Worm (Caenorhabditis elegans) whole organism, L2 larva: Measurements from ENCODE around the gene srx-128.

Source experiments
- F13H6.1 ChIP-seq: sonication (generic microtip); optimal IDR thresholded peaks from 2 replicates; lab custom pipeline; 2016; ENCODE audit warnings: missing genetic modification characterization, missing compliant biosample characterization
- Y55F3AM.14 ChIP-seq: fragments of 200-800 bp; sonication (Bioruptor generic); optimal IDR thresholded peaks from 2 replicates; lab custom pipeline; 2018; ENCODE audit warnings: mild to moderate bottlenecking, missing genetic modification characterization, missing compliant biosample characterization
- alr-1 ChIP-seq: fragments of 150-350 bp; optimal IDR thresholded peaks from 2 replicates; lab custom pipeline; 2014; ENCODE audit warnings: missing biosample characterization, missing genetic modification characterization
- aly-2 ChIP-seq: fragments of 150-350 bp; optimal IDR thresholded peaks from 2 replicates; lab custom pipeline; 2014; ENCODE audit warnings: missing biosample characterization, missing genetic modification characterization
- ama-1 ChIP-seq: fragments of 150-350 bp; optimal IDR thresholded peaks from 2 replicates; lab custom pipeline; 2018; ENCODE audit warnings: inconsistent platforms
- blmp-1 ChIP-seq: sonication (generic microtip); optimal IDR thresholded peaks from 2 replicates; lab custom pipeline; 2017; ENCODE audit warnings: missing genetic modification characterization, mild to moderate bottlenecking, missing compliant biosample characterization, antibody characterized with exemption, moderate library complexity; ENCODE audit not compliant: insufficient read depth
- ceh-16 ChIP-seq: fragments of 150-350 bp; optimal IDR thresholded peaks from 2 replicates; lab custom pipeline; 2014; ENCODE audit warnings: missing biosample characterization, missing genetic modification characterization
- ceh-82 ChIP-seq: fragments of 150-350 bp; optimal IDR thresholded peaks from 2 replicates; lab custom pipeline; 2014; ENCODE audit warnings: missing biosample characterization, missing genetic modification characterization
- crh-2 ChIP-seq: sonication (generic microtip); optimal IDR thresholded peaks from 2 replicates; lab custom pipeline; 2017; ENCODE audit warnings: missing biosample characterization, missing genetic modification characterization
- dmd-4 ChIP-seq: sonication (generic microtip); optimal IDR thresholded peaks from 2 replicates; lab custom pipeline; 2017; ENCODE audit warnings: missing biosample characterization, missing genetic modification characterization
- egl-27 ChIP-seq: sonication (generic microtip); optimal IDR thresholded peaks from 3 replicates; lab custom pipeline; 2017; ENCODE audit warnings: missing biosample characterization, missing genetic modification reagents, missing genetic modification characterization
- elt-1 ChIP-seq: fragments of 150-350 bp; optimal IDR thresholded peaks from 2 replicates; lab custom pipeline; 2014; ENCODE audit warnings: missing biosample characterization, missing genetic modification characterization
- elt-3 ChIP-seq: sonication (generic microtip); optimal IDR thresholded peaks from 2 replicates; lab custom pipeline; 2017; ENCODE audit warnings: missing biosample characterization, missing genetic modification characterization
- fos-1 ChIP-seq: fragments of 150-350 bp; optimal IDR thresholded peaks from 2 replicates; lab custom pipeline; 2014; ENCODE audit warnings: missing biosample characterization, missing genetic modification characterization
- gmeb-1 ChIP-seq: fragments of 150-350 bp; optimal IDR thresholded peaks from 2 replicates; lab custom pipeline; 2014; ENCODE audit warnings: missing biosample characterization, missing genetic modification characterization
- lin-11 ChIP-seq: fragments of 150-350 bp; sonication (generic microtip); optimal IDR thresholded peaks from 2 replicates; lab custom pipeline; 2014; ENCODE audit warnings: missing biosample characterization, missing genetic modification characterization, inconsistent platforms, mixed read lengths
- lin-13 ChIP-seq: fragments of 150-350 bp; optimal IDR thresholded peaks from 2 replicates; lab custom pipeline; 2014; ENCODE audit warnings: missing biosample characterization, missing genetic modification reagents, missing genetic modification characterization
- lin-39 ChIP-seq: fragments of 150-350 bp; optimal IDR thresholded peaks from 2 replicates; lab custom pipeline; 2014; ENCODE audit warnings: missing biosample characterization, missing genetic modification reagents, missing genetic modification characterization
- lsy-2 ChIP-seq, 2 experiments: fragments of 150-350 bp in 1 of 2; sonication (generic microtip) in 1 of 2; optimal IDR thresholded peaks; 2 replicates each; lab custom pipeline; 2014 to 2017; ENCODE audit warnings: missing biosample characterization in 2 of 2, missing genetic modification characterization in 2 of 2
- mab-5 ChIP-seq: fragments of 150-350 bp; optimal IDR thresholded peaks from 2 replicates; lab custom pipeline; 2014; ENCODE audit warnings: missing biosample characterization, missing genetic modification characterization
- mbf-1 ChIP-seq: sonication (generic microtip); optimal IDR thresholded peaks from 2 replicates; lab custom pipeline; 2017; ENCODE audit warnings: missing biosample characterization, missing genetic modification characterization
- nhr-10 ChIP-seq: sonication (generic microtip); optimal IDR thresholded peaks from 2 replicates; lab custom pipeline; 2017; ENCODE audit warnings: missing biosample characterization, missing genetic modification characterization
- nhr-11 ChIP-seq: fragments of 150-350 bp; optimal IDR thresholded peaks from 2 replicates; lab custom pipeline; 2014; ENCODE audit warnings: missing biosample characterization, missing genetic modification characterization
- nhr-12 ChIP-seq: fragments of 150-350 bp; optimal IDR thresholded peaks from 2 replicates; lab custom pipeline; 2014; ENCODE audit warnings: missing biosample characterization, missing genetic modification characterization
- nhr-129 ChIP-seq: fragments of 150-350 bp; optimal IDR thresholded peaks from 2 replicates; lab custom pipeline; 2014; ENCODE audit warnings: missing biosample characterization, missing genetic modification characterization
- nhr-21 ChIP-seq: fragments of 150-350 bp; optimal IDR thresholded peaks from 2 replicates; lab custom pipeline; 2014; ENCODE audit warnings: missing biosample characterization, missing genetic modification characterization
- nhr-23 ChIP-seq: fragments of 150-350 bp; optimal IDR thresholded peaks from 2 replicates; lab custom pipeline; 2014; ENCODE audit warnings: missing biosample characterization, missing genetic modification reagents, missing genetic modification characterization
- nhr-25 ChIP-seq: fragments of 150-350 bp; sonication (generic microtip); optimal IDR thresholded peaks from 3 replicates; lab custom pipeline; 2014; ENCODE audit warnings: missing biosample characterization, missing genetic modification characterization
- nhr-77 ChIP-seq: fragments of 150-350 bp; optimal IDR thresholded peaks from 2 replicates; lab custom pipeline; 2014; ENCODE audit warnings: missing biosample characterization, missing genetic modification characterization
- peb-1 ChIP-seq: fragments of 150-350 bp; optimal IDR thresholded peaks from 2 replicates; lab custom pipeline; 2014; ENCODE audit warnings: missing biosample characterization, missing genetic modification characterization
- sem-4 ChIP-seq: fragments of 150-350 bp; optimal IDR thresholded peaks from 2 replicates; lab custom pipeline; 2014; ENCODE audit warnings: missing biosample characterization, missing genetic modification reagents, missing genetic modification characterization
- skn-1 ChIP-seq: sonication (generic microtip); optimal IDR thresholded peaks from 2 replicates; lab custom pipeline; 2017; ENCODE audit warnings: missing biosample characterization, missing genetic modification characterization
- sma-3 ChIP-seq: sonication (generic microtip); optimal IDR thresholded peaks from 2 replicates; lab custom pipeline; 2016; ENCODE audit warnings: missing genetic modification reagents, missing genetic modification characterization, missing compliant biosample characterization
- sma-9 ChIP-seq, 2 experiments: fragments of 150-350 bp in 1 of 2; sonication (generic microtip) in 1 of 2; optimal IDR thresholded peaks; 2 replicates each; lab custom pipeline; 2014 to 2016; ENCODE audit warnings: missing genetic modification characterization in 2 of 2, mild to moderate bottlenecking in 1 of 2, missing biosample characterization in 1 of 2, missing compliant biosample characterization in 1 of 2, missing genetic modification reagents in 1 of 2, moderate library complexity in 1 of 2
- snpc-4 ChIP-seq: fragments of 150-350 bp; optimal IDR thresholded peaks from 2 replicates; lab custom pipeline; 2014; ENCODE audit warnings: missing biosample characterization, missing genetic modification characterization
- unc-55 ChIP-seq: fragments of 150-350 bp; sonication (generic microtip); optimal IDR thresholded peaks from 3 replicates; lab custom pipeline; 2014; ENCODE audit warnings: missing biosample characterization, missing genetic modification reagents, missing genetic modification characterization
- unc-62 ChIP-seq: fragments of 150-350 bp; optimal IDR thresholded peaks from 2 replicates; lab custom pipeline; 2014; ENCODE audit warnings: missing biosample characterization, missing genetic modification reagents, missing genetic modification characterization
- zag-1 ChIP-seq: fragments of 150-350 bp; optimal IDR thresholded peaks from 2 replicates; lab custom pipeline; 2014; ENCODE audit warnings: missing biosample characterization, missing genetic modification characterization
- ztf-1 ChIP-seq: fragments of 200-800 bp; sonication (Bioruptor generic); conservative IDR thresholded peaks from 2 replicates; pipeline ENCODE4 v1.3.6; 2022; ENCODE audit warnings: missing genetic modification characterization, missing compliant biosample characterization
- ztf-11 ChIP-seq: sonication (generic microtip); optimal IDR thresholded peaks from 2 replicates; lab custom pipeline; 2017; ENCODE audit warnings: missing biosample characterization, missing genetic modification characterization

srx-128 gene

DNA sequence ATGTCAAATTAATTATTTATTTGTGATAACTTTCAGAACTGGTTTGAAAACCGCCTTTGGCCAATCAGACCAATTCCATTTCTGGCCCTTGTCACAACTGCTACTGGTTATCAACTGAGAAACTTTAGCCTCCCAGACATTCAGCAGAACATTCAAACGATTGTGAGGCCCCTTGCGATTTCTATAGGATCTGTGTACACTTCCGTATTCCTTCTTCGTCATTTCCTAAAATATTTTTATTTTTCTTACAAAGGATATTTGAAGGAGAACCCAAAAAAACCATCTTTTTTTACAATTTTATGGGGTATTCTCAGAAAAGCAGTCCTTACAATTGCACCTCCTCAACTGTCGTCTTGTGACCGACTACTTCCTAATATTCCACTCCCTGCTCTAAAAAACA, 36.0 kb downstream of the srx-128 start:
- TF ChIP-seq ama-1 (lab: Kevin White, UChicago) (no peak), sma-3 (no peak), lin-13 (no peak), nhr-23 (no peak), F13H6.1 (no peak), gmeb-1 (tag; lab: Kevin White, UChicago) (no peak), lin-11 (tag; lab: Kevin White, UChicago) (no peak), zag-1 (tag; lab: Kevin White, UChicago) (no peak), mab-5 (no peak), skn-1 (no peak), snpc-4 (tag; lab: Kevin White, UChicago) (no peak), lin-39 (no peak), mbf-1 (tag; lab: Kevin White, UChicago) (no peak), ceh-16 (no peak), dmd-4 (tag; lab: Kevin White, UChicago) (no peak), ztf-11 (tag; lab: Kevin White, UChicago) (no peak), ceh-82 (tag; lab: Kevin White, UChicago) (no peak)
- TF ChIP-seq, all 48 proteins: peak for 0

DNA sequence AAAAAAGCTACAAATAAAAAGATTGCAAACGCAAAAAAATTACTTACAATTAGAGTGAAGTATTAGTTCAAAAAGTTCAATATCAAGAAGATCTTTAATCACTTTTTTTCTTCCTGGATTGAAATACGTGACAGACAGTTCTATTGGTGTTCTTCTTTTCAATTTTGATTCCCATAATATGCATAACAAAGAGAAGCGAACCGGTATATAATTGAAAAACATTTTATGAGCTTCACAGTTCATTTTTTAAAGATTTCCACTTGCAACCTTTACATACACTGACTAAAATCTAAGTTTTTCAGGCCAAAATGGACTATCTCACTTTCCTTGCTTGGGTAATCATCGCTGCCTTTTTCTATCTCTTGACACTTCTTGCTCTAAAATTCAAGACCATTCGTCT, 39.3 kb downstream of the srx-128 start, which contains the start of gene T22G5.1:
Gene T22G5.1 (plus strand): TSS at position 301 of the 400 bp plus-strand sequence.
- TF ChIP-seq F13H6.1 (no peak), lsy-2 (tag; optimal IDR thresholded peaks at IDR 0.05; lab: Kevin White, UChicago) (no peak), sem-4 (tag; lab: Kevin White, UChicago) (no peak), nhr-12 (no peak), unc-62 (GFP tag; lab: Kevin White, UChicago) (no peak), alr-1 (no peak), nhr-23 (no peak), skn-1 (no peak), ama-1 (lab: Kevin White, UChicago) (no peak), nhr-129 (tag; lab: Kevin White, UChicago) (no peak), unc-55 (GFP tag; lab: Kevin White, UChicago) (no peak), zag-1 (tag; lab: Kevin White, UChicago) (no peak)

DNA sequence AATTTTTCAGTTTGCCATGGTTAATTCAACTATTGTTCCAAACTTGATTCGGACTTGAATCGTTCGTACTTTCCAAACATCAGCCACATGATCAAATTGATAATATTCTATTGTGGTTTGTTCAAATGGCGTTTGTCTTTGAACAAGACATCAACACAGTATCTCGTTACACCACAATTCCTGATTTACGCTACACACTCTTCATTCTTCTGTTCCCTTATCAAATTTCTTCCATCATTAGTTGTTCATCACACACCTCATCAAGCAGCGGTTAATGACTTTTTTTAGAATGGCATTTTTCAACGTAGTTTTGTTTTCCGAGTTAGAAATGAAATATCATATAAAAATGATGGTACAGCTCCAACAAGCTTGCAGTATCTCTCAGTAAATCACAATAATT, 41.0 kb downstream of the srx-128 start:
- TF ChIP-seq aly-2 (tag; lab: Kevin White, UChicago), result no peak
- no peak for TF ChIP-seq alr-1
- TF ChIP-seq peb-1 (tag; lab: Kevin White, UChicago), result no peak
- no peak for TF ChIP-seq skn-1
- peak; percentile 25 for TF ChIP-seq sma-3
- TF ChIP-seq Y55F3AM.14 (GFP tag; lab: Kevin White, UChicago), result no peak
- TF ChIP-seq unc-62 (GFP tag; lab: Kevin White, UChicago), result no peak
- TF ChIP-seq egl-27 (tag; lab: Kevin White, UChicago), result no peak
- peak; percentile 71 for TF ChIP-seq sma-9 (GFP tag; optimal IDR thresholded peaks at IDR 0.05; lab: Kevin White, UChicago)
- TF ChIP-seq sma-9 (tag; optimal IDR thresholded peaks at IDR 0.05; lab: Kevin White, UChicago), result no peak
- TF ChIP-seq nhr-11 (tag; lab: Kevin White, UChicago), result no peak
- peak; percentile 63 for TF ChIP-seq fos-1 (tag; lab: Kevin White, UChicago)
- TF ChIP-seq elt-3, result no peak
- no peak for TF ChIP-seq blmp-1 (tag; lab: Kevin White, UChicago)
- peak; percentile 30 for TF ChIP-seq nhr-25
- TF ChIP-seq nhr-21 (tag; lab: Kevin White, UChicago), result no peak
- TF ChIP-seq nhr-129 (tag; lab: Kevin White, UChicago), result no peak
- TF ChIP-seq F13H6.1, result no peak
- TF ChIP-seq gmeb-1 (tag; lab: Kevin White, UChicago), result peak; percentile 7
- TF ChIP-seq nhr-77, result no peak
- TF ChIP-seq lin-39, result no peak
- TF ChIP-seq mbf-1 (tag; lab: Kevin White, UChicago), result no peak
- no peak for TF ChIP-seq elt-1
- TF ChIP-seq nhr-10 (tag; lab: Kevin White, UChicago), result no peak
- TF ChIP-seq dmd-4 (tag; lab: Kevin White, UChicago), result no peak
- peak; percentile 37 for TF ChIP-seq crh-2
- TF ChIP-seq sem-4 (tag; lab: Kevin White, UChicago), result no peak
- TF ChIP-seq ztf-1 (GFP tag; lab: Robert Waterston, UW), result no peak
